Worm (Caenorhabditis elegans) whole organism, dauer: ENCODE results near the gene lab-2.

Source experiments
- unc-62 ChIP-seq: sonication (generic microtip); optimal IDR thresholded peaks from 2 replicates; lab custom pipeline; 2017; ENCODE audit warnings: missing biosample characterization, missing genetic modification reagents, missing genetic modification characterization

Gene lab-2

DNA sequence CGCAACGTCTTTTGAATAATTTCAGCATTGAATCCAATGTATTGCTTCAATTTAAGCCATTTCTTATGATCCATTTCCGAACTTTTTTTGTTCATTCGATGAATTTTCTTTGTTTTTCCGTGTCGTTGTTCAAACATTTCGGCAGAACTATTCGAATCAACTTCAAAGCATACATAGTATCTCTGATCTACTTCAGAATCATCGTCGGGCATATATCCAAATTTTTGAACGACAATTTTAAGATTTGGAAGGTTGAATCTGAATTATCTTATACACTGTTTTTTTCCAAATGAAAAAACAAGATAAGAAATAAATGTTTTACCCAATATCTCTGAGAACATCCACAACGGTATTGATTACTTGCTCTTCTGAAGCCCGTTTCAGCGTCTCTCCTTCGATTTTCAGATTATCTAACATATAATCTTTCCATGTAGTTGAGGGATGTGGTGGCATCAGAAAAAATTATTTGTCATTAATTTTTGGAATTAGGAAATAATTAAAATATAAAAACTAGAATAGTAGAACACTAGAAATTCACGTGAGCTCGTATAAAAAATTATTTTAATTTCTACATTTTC lies at the start of gene lab-2:
Gene lab-2, minus strand, starts transcription at position 453 of the 578 bp plus-strand sequence.
- no peak for TF ChIP-seq unc-62 (GFP tag; lab: Kevin White, UChicago)

DNA sequence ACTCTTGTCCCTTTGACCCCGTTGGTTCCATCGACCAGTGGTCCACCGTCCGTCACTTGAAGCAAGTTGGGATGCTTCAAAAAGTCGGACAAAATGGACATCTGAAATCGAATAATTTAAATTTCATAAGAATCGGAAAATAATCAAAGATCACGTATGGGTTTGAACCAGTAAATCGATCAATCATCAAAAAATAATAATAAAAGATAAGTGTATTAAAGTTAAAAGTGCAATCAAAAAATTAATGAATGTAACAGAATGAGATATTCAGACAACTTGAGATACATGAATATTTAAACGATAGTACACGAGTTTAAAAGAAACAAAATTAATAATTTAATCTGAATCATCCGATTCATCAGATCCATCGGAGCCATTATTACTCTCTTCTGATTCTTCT lies 49.5 kb upstream of the lab-2 start, which contains the start of gene T20B12.7:
Gene T20B12.7, minus strand, starts transcription at position 101 of the 400 bp plus-strand sequence.
- TF ChIP-seq unc-62 (GFP tag; lab: Kevin White, UChicago): no peak

DNA sequence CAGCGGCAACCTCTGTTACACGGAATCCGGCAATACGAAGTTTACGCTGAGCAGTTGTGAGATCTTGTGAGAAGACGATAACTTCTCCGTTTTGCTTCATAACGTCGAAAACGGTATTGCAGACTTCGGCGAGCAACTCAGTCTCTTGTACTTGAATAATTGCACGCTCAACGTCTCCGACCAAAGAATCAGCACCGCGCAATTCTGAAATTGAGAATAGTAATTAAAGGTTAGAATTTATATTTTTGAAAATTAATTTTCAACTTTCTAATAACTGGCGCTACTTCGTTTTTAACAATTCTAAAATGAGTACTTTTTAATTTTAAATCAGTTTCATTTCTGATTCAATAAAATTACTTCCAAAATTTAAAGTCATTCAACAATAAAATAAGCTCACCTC lies 49.1 kb upstream of the lab-2 start:
- no peak for TF ChIP-seq unc-62 (GFP tag; lab: Kevin White, UChicago)

DNA sequence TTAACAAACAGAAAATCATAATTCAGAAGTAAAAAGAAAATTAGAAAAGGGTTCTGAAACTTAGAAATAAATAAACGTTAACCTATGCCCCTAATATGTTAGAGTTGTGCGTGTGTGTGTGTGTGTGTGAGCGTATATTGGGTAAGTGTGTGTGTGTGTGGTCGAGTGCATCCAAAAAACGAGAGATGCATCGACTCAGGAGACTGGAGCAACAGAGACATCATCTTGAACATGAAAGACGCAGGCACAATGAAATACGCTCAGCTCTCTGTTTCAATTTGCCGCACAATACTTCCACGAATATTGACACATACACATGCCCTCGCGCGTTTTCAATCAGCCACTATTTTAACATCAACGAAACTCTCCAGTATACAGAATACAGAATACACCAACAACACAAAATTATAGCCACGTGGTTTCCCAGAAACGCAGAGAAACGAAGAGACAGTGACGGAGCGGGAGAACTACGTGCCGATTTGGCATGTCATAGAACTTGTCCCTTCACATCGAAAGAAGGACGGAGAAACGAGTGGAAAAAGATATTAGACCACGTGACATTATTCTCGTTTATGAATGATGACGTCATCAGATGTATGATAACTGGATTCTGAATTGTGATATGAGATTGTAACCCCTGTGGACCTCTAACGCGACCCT lies 46.9 kb upstream of the lab-2 start:
- no peak for TF ChIP-seq unc-62 (GFP tag; lab: Kevin White, UChicago)

DNA sequence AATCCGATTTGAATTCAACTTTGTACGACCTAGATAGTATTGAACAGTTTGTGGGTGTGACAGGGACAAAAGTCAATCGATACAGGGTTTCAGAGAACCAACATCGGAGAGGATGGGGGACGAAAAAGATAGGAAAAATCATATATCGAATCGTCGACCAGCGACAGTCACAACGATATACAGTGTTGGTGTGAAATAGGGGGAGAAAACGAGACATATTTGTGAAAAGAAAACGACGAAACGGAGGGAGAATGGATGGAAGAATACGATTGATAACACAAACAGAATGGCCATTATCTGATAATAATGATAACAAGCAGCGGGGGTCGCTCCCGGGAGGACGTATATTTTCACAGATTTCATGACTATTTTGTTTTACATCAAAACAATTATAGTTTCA lies 46.0 kb upstream of the lab-2 start:
- no peak for TF ChIP-seq unc-62 (GFP tag; lab: Kevin White, UChicago)

DNA sequence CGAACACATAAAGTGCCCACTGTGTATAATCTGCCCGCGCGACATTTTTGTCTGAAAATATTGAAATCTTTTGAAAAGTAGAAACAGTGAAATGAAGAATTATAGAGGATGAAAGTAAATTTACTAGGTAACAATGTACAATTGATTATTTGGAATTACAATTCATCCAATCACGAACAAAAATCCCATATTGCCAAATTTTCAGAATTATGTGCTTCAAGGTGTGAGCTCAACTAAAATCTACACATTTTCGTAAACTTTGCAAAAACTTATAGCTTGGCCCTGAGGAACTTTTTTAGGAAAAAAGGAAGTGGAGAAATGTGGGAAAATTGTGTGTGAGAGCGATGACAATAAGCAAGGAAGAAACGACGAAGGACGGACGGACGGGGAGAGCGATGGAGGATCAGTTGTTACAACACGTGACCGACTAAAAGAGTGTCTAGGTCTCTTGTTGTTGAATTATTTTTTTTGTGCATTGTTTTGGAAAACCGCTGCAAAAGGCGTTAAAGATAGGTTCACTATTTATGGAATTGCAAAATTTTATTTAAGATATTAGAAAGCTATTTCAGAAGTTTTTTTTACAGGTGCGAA lies 45.4 kb upstream of the lab-2 start, which contains the start of gene mml-1:
Gene mml-1, minus strand, starts transcription at position 51 of the 591 bp plus-strand sequence.
- TF ChIP-seq unc-62 (GFP tag; lab: Kevin White, UChicago): no peak

DNA sequence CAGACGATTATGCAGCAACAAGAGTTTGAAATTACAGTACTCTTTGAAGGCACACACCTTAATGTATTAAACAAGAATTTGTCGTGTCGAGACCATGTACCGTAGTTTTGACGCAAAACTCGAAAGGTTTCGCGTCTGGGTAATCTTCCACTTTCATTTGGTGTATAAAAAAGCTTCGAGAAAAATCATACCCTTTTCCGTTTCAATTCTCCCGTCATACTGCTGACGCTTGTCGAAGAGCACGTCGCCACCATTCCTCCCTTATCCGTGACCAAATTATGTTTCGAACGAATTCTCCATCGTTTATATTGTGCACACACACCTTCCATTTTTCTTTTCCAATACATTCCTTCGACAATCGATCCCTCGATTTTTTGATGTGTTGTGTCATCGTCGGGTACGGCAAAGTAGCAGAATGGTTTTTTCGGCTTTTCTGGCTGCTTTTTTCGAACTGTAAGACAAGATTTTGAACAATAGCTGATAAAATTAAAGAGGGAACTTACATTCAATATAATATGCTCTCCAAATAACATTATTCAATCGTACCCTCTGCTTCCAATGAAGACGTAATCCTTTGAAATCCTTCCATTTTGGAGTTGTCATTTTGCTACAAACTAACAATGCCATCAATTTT lies 44.5 kb upstream of the lab-2 start:
- no peak for TF ChIP-seq unc-62 (GFP tag; lab: Kevin White, UChicago)

DNA sequence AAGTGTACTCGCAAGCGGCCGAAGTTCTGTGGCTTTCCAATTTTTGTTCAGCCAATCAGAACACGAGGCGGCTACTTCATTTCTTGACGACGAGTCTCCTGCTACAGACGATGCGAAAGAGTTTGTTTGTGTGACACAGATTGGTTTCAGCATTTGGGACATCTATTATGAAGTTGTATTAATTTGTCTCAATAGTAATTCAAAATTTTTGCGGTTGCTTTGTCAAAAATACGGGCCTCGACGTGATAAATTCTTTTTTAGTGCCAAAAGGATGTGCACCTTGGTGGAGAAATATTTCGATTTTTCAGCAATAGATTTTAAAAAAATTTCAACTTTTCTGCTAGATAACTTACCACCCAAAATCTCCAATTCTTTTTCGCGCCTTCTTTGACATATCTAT lies 41.2 kb upstream of the lab-2 start:
- no peak for TF ChIP-seq unc-62 (GFP tag; lab: Kevin White, UChicago)

DNA sequence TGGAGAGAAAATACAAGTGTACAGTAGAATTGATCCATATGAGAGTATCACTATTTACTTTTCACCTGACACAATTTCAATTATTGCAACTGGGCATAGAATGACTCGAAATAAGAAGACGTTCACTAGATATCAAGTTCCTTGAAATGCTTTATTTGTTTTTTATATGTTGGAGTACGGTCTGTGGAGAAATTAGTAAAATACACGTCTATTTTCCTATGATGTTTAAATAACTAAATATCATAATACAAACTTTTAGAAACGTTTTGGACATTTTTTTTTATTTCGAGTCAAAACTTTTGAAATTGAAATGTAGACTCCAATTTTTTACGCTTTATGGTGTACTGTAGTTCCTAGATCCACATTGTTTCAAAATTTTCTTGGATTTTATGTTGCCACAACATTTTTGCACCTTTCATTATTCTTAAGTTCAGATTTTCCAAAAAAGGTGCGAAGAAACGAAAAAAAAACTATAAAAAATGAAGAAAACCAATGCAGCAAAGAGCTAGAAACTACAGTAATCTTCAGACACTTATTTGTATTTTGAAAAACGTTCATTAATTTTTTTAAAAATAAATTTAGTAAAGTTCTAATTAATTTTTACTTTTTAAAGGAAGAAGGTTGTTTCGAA lies 40.1 kb upstream of the lab-2 start:
- TF ChIP-seq unc-62 (GFP tag; lab: Kevin White, UChicago): no peak

DNA sequence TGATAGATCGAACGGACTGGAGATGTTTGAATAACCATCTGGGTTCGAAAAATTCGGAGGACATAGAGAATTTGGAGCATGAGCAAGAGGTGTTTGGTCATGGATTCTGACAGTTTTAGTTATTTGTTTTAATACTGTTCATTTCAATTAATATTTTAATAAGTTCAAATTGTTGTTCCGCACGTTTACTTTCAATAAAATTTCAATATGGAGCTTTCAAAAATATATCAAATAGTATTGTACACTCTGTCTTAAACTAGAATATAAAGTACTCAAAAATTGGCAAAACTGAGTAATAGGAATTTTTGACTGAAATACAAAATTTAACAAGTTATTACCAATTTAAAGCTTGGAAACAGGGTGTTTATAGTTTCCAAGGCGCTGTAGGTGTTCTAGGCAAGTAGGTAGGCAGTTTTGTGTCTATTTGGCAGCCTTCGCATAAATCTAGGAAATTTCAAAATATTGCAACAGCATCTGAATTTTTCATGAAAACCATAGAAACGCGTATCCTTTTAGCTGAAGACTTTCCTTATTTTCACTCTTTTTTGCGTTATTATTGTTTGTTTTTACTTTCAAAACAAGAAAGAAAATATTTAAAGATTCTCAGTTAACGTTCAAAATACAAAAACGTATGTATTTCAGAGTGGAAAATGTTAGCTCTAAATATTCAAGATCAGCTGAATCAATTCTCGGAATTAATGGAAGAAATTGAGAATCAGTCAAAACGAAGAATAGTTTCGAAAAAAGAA lies 37.8 kb upstream of the lab-2 start, which contains the start of the genes T20B12.5 and T20B12.4:
Gene T20B12.5, minus strand, starts transcription at position 101 of the 749 bp plus-strand sequence.
Gene T20B12.4, plus strand, starts transcription at position 699 of the 749 bp plus-strand sequence.
- TF ChIP-seq unc-62 (GFP tag; lab: Kevin White, UChicago): no peak

DNA sequence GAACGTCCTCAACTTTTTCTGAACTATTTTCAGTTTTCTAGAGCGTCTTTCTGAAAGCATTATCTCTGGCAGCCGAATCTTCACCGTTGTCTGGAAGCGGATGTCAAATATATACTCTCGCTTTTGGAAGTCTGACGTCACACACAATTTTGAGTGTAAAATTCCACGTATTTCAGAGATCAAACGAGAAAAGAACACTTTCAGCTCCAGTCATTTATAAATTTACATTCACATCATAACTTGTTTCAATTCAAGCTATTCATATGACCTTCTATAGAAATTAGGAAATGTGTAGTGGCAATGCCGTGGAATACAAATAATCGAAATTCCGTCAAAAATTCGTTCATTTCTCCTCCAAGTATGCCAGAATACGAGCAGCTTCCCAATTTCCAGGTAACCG lies 36.2 kb upstream of the lab-2 start, which contains the start of gene F08F8.11:
Gene F08F8.11, plus strand, starts transcription at position 301 of the 400 bp plus-strand sequence.
- no peak for TF ChIP-seq unc-62 (GFP tag; lab: Kevin White, UChicago)

DNA sequence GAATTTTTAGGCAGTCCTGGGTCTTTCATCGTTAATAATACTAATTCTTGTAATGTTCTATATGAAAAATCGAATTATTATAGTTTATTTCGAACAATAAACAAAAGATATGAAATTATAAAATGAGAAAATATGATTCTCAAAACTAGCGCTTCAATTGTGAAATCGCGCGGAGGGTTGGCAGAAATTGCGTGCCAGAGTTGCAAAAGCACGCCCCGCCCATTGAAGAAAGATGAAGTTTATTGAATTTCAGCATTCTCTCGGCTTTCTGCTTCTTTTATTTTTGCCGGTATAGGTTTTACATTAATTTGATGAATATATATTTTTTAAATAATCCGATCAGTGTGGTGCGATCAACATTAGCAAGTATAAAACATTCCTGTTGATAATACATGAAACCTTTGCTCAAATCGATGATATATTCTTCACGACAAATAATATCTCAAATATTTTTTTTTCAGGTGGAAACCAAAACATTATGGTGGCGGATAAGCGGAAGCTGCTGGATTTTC lies 29.7 kb upstream of the lab-2 start, which contains the start of the genes eco-1 and hmgr-1:
Gene eco-1, minus strand, starts transcription at position 59 of the 512 bp plus-strand sequence.
Gene hmgr-1, plus strand, starts transcription at position 462 of the 512 bp plus-strand sequence.
- TF ChIP-seq unc-62 (GFP tag; lab: Kevin White, UChicago): no peak

DNA sequence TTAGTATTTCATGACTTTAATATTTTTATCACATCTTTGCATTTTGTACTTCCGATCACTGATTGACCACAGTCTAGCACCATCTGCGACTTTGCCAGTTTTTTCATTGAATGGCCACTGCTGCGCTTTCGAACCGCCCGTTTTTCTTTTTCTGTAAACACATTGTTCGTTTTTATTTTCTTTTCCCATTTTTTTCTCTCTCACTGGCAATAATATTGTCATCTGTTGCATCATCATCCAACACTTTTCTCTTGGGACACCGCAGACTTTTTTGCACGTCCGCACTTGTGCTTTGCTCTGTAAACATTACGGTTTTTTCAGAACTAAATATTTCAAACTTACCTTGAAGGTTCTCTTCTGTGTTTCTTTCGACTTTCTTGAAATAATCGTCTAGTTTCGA lies 29.2 kb upstream of the lab-2 start:
- no peak for TF ChIP-seq unc-62 (GFP tag; lab: Kevin White, UChicago)

DNA sequence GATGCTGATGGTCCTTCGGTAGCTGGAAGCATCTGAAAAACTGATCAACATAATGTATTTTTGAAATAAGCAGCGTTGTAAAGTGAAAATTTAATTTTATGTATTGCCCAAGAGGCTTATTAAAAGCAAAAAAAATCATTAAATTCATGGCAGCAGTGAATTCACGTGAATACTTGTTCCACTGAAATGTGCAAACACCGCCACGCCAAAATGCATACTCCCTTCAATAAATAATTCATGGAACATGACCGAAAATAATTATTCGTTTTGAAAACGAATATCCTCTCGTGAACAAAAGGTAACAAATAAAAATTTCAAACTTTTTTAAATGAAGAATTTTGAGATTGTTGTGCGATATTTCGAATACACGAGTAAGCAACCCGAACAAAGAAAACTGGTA lies 27.9 kb upstream of the lab-2 start, which contains the start of gene F08F8.10:
Gene F08F8.10, minus strand, starts transcription at position 38 of the 400 bp plus-strand sequence.
- no peak for TF ChIP-seq unc-62 (GFP tag; lab: Kevin White, UChicago)
